Worm (Caenorhabditis elegans): ENCODE results near the gene srw-16.

DNA sequence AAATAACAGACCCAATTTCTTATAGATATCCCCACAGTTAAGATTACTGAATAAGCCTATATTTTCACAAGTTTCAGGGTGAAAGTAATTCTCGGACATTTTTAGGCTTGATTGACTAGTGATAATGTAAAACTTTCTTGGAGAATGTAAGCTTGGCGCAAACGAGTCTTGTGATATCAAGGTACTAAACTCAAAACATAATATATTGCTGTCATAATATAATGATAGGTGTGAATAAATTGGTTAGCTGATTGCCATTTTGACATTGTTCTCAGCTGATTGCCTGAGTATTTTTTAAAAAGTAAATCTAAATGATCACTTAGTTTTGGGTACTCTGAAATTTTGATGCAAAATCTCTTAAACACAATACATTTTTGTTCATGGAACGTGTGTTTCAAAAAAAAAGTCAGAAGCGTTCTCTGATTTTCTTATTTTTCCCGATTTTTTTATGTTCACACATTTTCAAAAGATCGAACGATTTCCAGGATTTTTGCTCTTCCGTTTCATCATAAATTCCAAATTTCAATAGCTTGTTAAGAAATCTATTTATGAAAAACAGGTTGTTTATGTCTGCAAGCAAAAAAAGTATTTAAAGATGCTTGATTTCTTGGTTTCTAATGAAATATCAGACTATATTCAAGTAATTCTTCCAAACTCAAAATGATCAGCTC lies 6.8 kb upstream of the srw-16 start, which contains the start of the genes srw-19 and srx-51:
- no peak for TF ChIP-seq fkh-10 (GFP tag; optimal IDR thresholded peaks at IDR 0.05)
- TF ChIP-seq C04F5.9 (tag; optimal IDR thresholded peaks at IDR 0.05) = no peak
- TF ChIP-seq dpl-1 (GFP tag; optimal IDR thresholded peaks at IDR 0.05) = no peak
- no peak for TF ChIP-seq swsn-7 (tag; optimal IDR thresholded peaks at IDR 0.05)
- TF ChIP-seq nhr-237 (tag; optimal IDR thresholded peaks at IDR 0.05) = no peak
- no peak for TF ChIP-seq nhr-12 (tag; optimal IDR thresholded peaks at IDR 0.05)
- no peak for TF ChIP-seq lin-35 (GFP tag; optimal IDR thresholded peaks at IDR 0.05)
- TF ChIP-seq jun-1 (tag; optimal IDR thresholded peaks at IDR 0.05) = no peak
- TF ChIP-seq nhr-11 (tag; optimal IDR thresholded peaks at IDR 0.05) = no peak
- no peak for TF ChIP-seq aha-1 (tag; optimal IDR thresholded peaks at IDR 0.05)
